Worm (Caenorhabditis elegans): ENCODE measurements around the gene Y59H11AR.10.

The Y59H11AR.10 gene

DNA sequence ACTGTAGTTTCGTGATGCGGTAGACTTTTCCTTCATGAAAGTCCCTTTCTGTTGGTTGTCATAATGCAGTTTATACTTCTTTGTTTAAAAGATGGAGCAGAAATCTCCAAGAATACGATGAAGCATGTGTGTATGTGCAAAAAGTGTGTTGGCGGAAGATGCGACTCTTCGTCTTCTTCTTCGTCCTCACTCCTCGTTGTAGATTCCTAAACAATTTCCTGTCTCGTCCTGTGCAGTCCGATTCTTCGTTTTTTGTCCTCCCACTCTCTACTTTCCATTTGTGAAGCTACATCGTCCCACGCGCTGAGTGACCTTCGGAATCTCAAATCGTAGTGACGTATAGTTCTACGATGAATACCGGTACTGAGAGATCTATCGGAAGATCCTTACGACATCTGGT lies 25.3 kb downstream of the Y59H11AR.10 start:
- TF ChIP-seq grh-1 (GFP tag; IDR thresholded peaks at IDR 0.05) = no peak
- TF ChIP-seq irx-1 (tag; optimal IDR thresholded peaks at IDR 0.05) = no peak
- TF ChIP-seq fkh-10 (GFP tag; optimal IDR thresholded peaks at IDR 0.05) = peak; percentile 58
- peak; percentile 31 for TF ChIP-seq blmp-1 (tag; optimal IDR thresholded peaks at IDR 0.05)
- peak; percentile 55 for TF ChIP-seq lin-14 (GFP tag; optimal IDR thresholded peaks at IDR 0.05)

DNA sequence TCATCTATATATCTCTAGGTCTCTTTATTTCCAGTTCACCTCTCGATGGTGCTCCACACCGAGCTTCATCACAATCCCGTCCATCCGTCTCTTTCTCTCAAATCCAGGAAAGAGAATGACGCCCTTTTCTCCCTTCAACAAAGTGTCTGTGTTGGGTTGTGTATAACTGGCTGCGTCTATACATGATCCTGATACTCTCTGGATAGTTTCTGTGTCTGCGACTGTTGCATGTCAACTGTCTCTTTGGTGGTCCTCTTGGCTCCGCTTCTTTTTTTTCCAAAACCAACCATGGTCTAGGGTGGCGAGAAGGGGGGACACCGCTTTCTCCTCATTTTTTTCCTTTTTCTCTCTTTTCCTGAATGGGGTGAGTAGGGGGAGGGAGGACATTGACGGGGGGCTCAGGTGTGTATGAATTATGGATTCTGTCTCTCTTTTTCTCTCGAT lies 26.7 kb downstream of the Y59H11AR.10 start:
- TF ChIP-seq nhr-90 (tag; optimal IDR thresholded peaks at IDR 0.05; ENCODE audit: poor library complexity) (no peak), lin-14 (GFP tag; optimal IDR thresholded peaks at IDR 0.05) (peak; percentile 91), C04F5.9 (tag; optimal IDR thresholded peaks at IDR 0.05) (no peak), egl-13 (tag; optimal IDR thresholded peaks at IDR 0.05) (no peak), irx-1 (tag; optimal IDR thresholded peaks at IDR 0.05) (peak; percentile 50), fkh-4 (tag; optimal IDR thresholded peaks at IDR 0.05; ENCODE audit: borderline replicate concordance) (no peak), hpl-2 (GFP tag; optimal IDR thresholded peaks at IDR 0.05) (no peak), nhr-84 (tag; optimal IDR thresholded peaks at IDR 0.05) (no peak), ceh-88 (GFP tag; IDR thresholded peaks at IDR 0.05) (peak; percentile 30; the same call in 1 of the 2 replicates), aha-1 (tag; optimal IDR thresholded peaks at IDR 0.05) (no peak), nhr-20 (tag; optimal IDR thresholded peaks at IDR 0.05) (peak; percentile 61), pqm-1 (tag; optimal IDR thresholded peaks at IDR 0.05) (no peak), C16A3.4 (tag; optimal IDR thresholded peaks at IDR 0.05) (peak; percentile 41), nhr-76 (tag; optimal IDR thresholded peaks at IDR 0.05) (no peak), ceh-82 (tag; optimal IDR thresholded peaks at IDR 0.05) (peak; percentile 42 to 60 (median 51)), hlh-4 (tag; optimal IDR thresholded peaks at IDR 0.05) (no peak), pax-3 (tag; optimal IDR thresholded peaks at IDR 0.05) (no peak), tbx-2 (tag; optimal IDR thresholded peaks at IDR 0.05) (peak; percentile 74), egl-27 (tag; optimal IDR thresholded peaks at IDR 0.05) (peak in 1 of 2 experiments; percentile 8), rnt-1 (tag; optimal IDR thresholded peaks at IDR 0.05) (peak; percentile 39), unc-62 (GFP tag; optimal IDR thresholded peaks at IDR 0.05) (no peak), nhr-237 (tag; optimal IDR thresholded peaks at IDR 0.05) (no peak), unc-98 (GFP tag; IDR thresholded peaks at IDR 0.05) (no peak), lin-15B (tag; optimal IDR thresholded peaks at IDR 0.05) (no peak), efl-1 (optimal IDR thresholded peaks at IDR 0.05) (peak; percentile 48 to 60), efl-1 (GFP tag; optimal IDR thresholded peaks at IDR 0.05 in 1 of 2) (peak; percentile 2 to 55), unc-30 (tag; optimal IDR thresholded peaks at IDR 0.05) (no peak), alr-1 (tag; optimal IDR thresholded peaks at IDR 0.05; ENCODE audit: borderline replicate concordance) (no peak), ceh-63 (GFP tag; optimal IDR thresholded peaks at IDR 0.05) (no peak), jun-1 (tag; optimal IDR thresholded peaks at IDR 0.05) (no peak), pag-3 (tag; optimal IDR thresholded peaks at IDR 0.05; ENCODE audit: borderline replicate concordance, insufficient read depth) (no peak), ztf-4 (tag; optimal IDR thresholded peaks at IDR 0.05) (no peak), hlh-17 (GFP tag; optimal IDR thresholded peaks at IDR 0.05; ENCODE audit: borderline replicate concordance) (no peak), grh-1 (GFP tag; IDR thresholded peaks at IDR 0.05) (no peak), ces-1 (GFP tag; optimal IDR thresholded peaks at IDR 0.05) (no peak), unc-86 (tag; optimal IDR thresholded peaks at IDR 0.05) (peak; percentile 77), nhr-19 (GFP tag; conservative IDR thresholded peaks at IDR 0.05) (peak; percentile 53), vab-15 (tag; optimal IDR thresholded peaks at IDR 0.05) (no peak), blmp-1 (tag; optimal IDR thresholded peaks at IDR 0.05) (peak; percentile 0), Y116A8C.19 (tag; optimal IDR thresholded peaks at IDR 0.05; ENCODE audit: borderline replicate concordance) (no peak), lir-3 (tag; optimal IDR thresholded peaks at IDR 0.05; ENCODE audit: poor library complexity) (no peak), ama-1 (optimal IDR thresholded peaks at IDR 0.05) (no peak), efl-3 (GFP tag; optimal IDR thresholded peaks at IDR 0.05) (no peak), dpl-1 (GFP tag; optimal IDR thresholded peaks at IDR 0.05) (peak in 1 of 3 experiments; percentile 4), zip-4 (GFP tag; optimal IDR thresholded peaks at IDR 0.05) (no peak), ceh-8 (GFP tag; optimal IDR thresholded peaks at IDR 0.05) (no peak), snpc-4 (tag; optimal IDR thresholded peaks at IDR 0.05) (peak; percentile 15), fkh-10 (GFP tag; optimal IDR thresholded peaks at IDR 0.05) (peak; percentile 71), lin-35 (GFP tag; optimal IDR thresholded peaks at IDR 0.05) (peak in 1 of 2 experiments; percentile 7)

Measured in whole organism, L1 larva.